Fruit fly (Drosophila melanogaster): ENCODE measurements around the gene sgl.
A peak's percentile ranks its signal among the peaks of the same experiment; 100 is the strongest.

The sgl gene

dm6 chr3L:6963792-6964487, 618 bp downstream of the sgl start (continued):
- TF ChIP-seq emc (GFP tag; optimal IDR thresholded peaks at IDR 0.05) (peak; percentile 33), Doc3 (GFP tag; IDR thresholded peaks at IDR 0.05; ENCODE audit: partially characterized antibody) (no peak), CG15073 (GFP tag; optimal IDR thresholded peaks at IDR 0.05) (peak; percentile 0), CG17912 (GFP tag; optimal IDR thresholded peaks at IDR 0.05) (no peak), TFAM (GFP tag; optimal IDR thresholded peaks at IDR 0.05) (peak; percentile 40), HmgD (GFP tag; optimal IDR thresholded peaks at IDR 0.05) (peak; percentile 47), CG10431 (GFP tag; optimal IDR thresholded peaks at IDR 0.05) (no peak), CrebB (tag; optimal IDR thresholded peaks at IDR 0.05) (peak; percentile 56), CG6813 (GFP tag; optimal IDR thresholded peaks at IDR 0.05) (peak; percentile 73), CG8089 (GFP tag; optimal IDR thresholded peaks at IDR 0.05) (peak; percentile 66), wek (GFP tag; optimal IDR thresholded peaks at IDR 0.05) (peak; percentile 70), PHDP (tag; optimal IDR thresholded peaks at IDR 0.05) (peak; percentile 86), CG16779 (GFP tag; IDR thresholded peaks at IDR 0.05) (0 out of 2 replicates have a peak, but pooled peaks have one; percentile 46), pan (optimal IDR thresholded peaks at IDR 0.05) (no peak), pan (GFP tag; optimal IDR thresholded peaks at IDR 0.05 in 1 of 2, IDR thresholded peaks at IDR 0.05 in 1 of 2) (peak in 1 of 2 experiments; percentile 72), onecut (GFP tag; IDR thresholded peaks at IDR 0.05) (peak; percentile 53), CG30431 (GFP tag; optimal IDR thresholded peaks at IDR 0.05) (peak; percentile 70), CG8388 (GFP tag; optimal IDR thresholded peaks at IDR 0.05) (peak; percentile 84), CG43689 (GFP tag; IDR thresholded peaks at IDR 0.05) (0 out of 2 replicates have a peak, but pooled peaks have one; percentile 30), Mes4 (GFP tag; optimal IDR thresholded peaks at IDR 0.05) (peak; percentile 84), Neu2 (GFP tag; optimal IDR thresholded peaks at IDR 0.05; ENCODE audit: borderline replicate concordance) (no peak), CG15011 (GFP tag; optimal IDR thresholded peaks at IDR 0.05) (peak; percentile 40), CG7928 (GFP tag; optimal IDR thresholded peaks at IDR 0.05) (peak; percentile 24), hkb (optimal IDR thresholded peaks at IDR 0.05) (no peak), hkb (GFP tag; IDR thresholded peaks at IDR 0.05) (peak; percentile 70; the same call in 1 of the 2 replicates), CG8281 (tag; optimal IDR thresholded peaks at IDR 0.05) (peak; percentile 40), pita (GFP tag; optimal IDR thresholded peaks at IDR 0.05) (no peak), eve (GFP tag; optimal IDR thresholded peaks at IDR 0.05) (no peak), CG30020 (tag; optimal IDR thresholded peaks at IDR 0.05) (peak; percentile 44), ranshi (GFP tag; IDR thresholded peaks at IDR 0.05) (peak; percentile 64; the same call in 1 of the 2 replicates), Bgb (GFP tag; IDR thresholded peaks at IDR 0.05; ENCODE audit: partially characterized antibody) (no peak), zfh1 (GFP tag; IDR thresholded peaks at IDR 0.05) (peak; percentile 78), CG15514 (GFP tag; optimal IDR thresholded peaks at IDR 0.05) (peak; percentile 67), CG34422 (GFP tag; IDR thresholded peaks at IDR 0.05) (peak; percentile 47; the same call in 1 of the 3 replicates), CG30403 (GFP tag; optimal IDR thresholded peaks at IDR 0.05) (peak; percentile 88), esg (GFP tag; conservative IDR thresholded peaks at IDR 0.05) (peak; percentile 62), CG12219 (GFP tag; optimal IDR thresholded peaks at IDR 0.05) (peak; percentile 90), Dbx (GFP tag; IDR thresholded peaks at IDR 0.05) (peak; percentile 36; the same call in 1 of the 3 replicates), crol (GFP tag; IDR thresholded peaks at IDR 0.05) (peak; percentile 88), CG14710 (tag; optimal IDR thresholded peaks at IDR 0.05) (peak; percentile 80), CG14667 (GFP tag; IDR thresholded peaks at IDR 0.05) (peak; percentile 64), nom (GFP tag; optimal IDR thresholded peaks at IDR 0.05) (peak; percentile 39), Usf (GFP tag; optimal IDR thresholded peaks at IDR 0.05) (peak; percentile 54), BEAF-32 (GFP tag; optimal IDR thresholded peaks at IDR 0.05) (no peak), run (tag; optimal IDR thresholded peaks at IDR 0.05) (peak; percentile 71), CG4707 (GFP tag; optimal IDR thresholded peaks at IDR 0.05) (peak; percentile 56), hth (optimal IDR thresholded peaks at IDR 0.05) (no peak), Dfd (GFP tag; optimal IDR thresholded peaks at IDR 0.05) (no peak), Six4 (GFP tag; optimal IDR thresholded peaks at IDR 0.05) (peak; percentile 73)

Measured in whole organism, embryonic.